Fruit fly (Drosophila melanogaster) whole organism, embryonic: ENCODE measurements around the gene CG31609.

Experiments
- ATbp ChIP-seq: fragments of 200-800 bp; sonication (Bioruptor generic); optimal IDR thresholded peaks from 2 replicates; lab custom pipeline; 2017; ENCODE audit warnings: missing biosample characterization, mild to moderate bottlenecking, missing genetic modification characterization, missing genetic modification reagents
- Abd-B ChIP-seq: fragments of 200-800 bp; sonication (Bioruptor generic); optimal IDR thresholded peaks from 2 replicates; lab custom pipeline; 2018; ENCODE audit warnings: missing biosample characterization, mild to moderate bottlenecking, missing genetic modification characterization, moderate library complexity
- Antp ChIP-seq: fragments of 200-800 bp; sonication (Bioruptor generic); optimal IDR thresholded peaks from 3 replicates; lab custom pipeline; 2016; ENCODE audit warnings: missing biosample characterization, missing genetic modification characterization
- CG1024 ChIP-seq: fragments of 200-800 bp; sonication (Bioruptor generic); IDR thresholded peaks from 2 replicates; pipeline ENCODE4 v1.3.6; 2022; ENCODE audit warnings: missing biosample characterization, missing genetic modification characterization
- CG11398 ChIP-seq: fragments of 200-800 bp; sonication (Bioruptor generic); optimal IDR thresholded peaks from 2 replicates; lab custom pipeline; 2016; ENCODE audit warnings: missing biosample characterization, missing genetic modification characterization
- CG12104 ChIP-seq: fragments of 200-800 bp; sonication (Bioruptor generic); optimal IDR thresholded peaks from 3 replicates; lab custom pipeline; 2016; ENCODE audit warnings: missing biosample characterization, missing genetic modification characterization
- CG14014 ChIP-seq: fragments of 200-800 bp; sonication (Bioruptor generic); IDR thresholded peaks from 2 replicates; pipeline ENCODE4 v1.3.6; 2022; ENCODE audit warnings: missing biosample characterization, missing genetic modification characterization
- CG14710 ChIP-seq: fragments of 200-800 bp; sonication (Bioruptor generic); optimal IDR thresholded peaks from 3 replicates; lab custom pipeline; 2019; ENCODE audit warnings: missing biosample characterization, mild to moderate bottlenecking, missing genetic modification characterization, moderate library complexity
- CG14860 ChIP-seq: fragments of 200-800 bp; sonication (Bioruptor generic); IDR thresholded peaks from 3 replicates; pipeline ENCODE4 v1.3.6; 2022; ENCODE audit warnings: missing biosample characterization, missing genetic modification characterization; ENCODE audit not compliant: partially characterized antibody
- CG14965 ChIP-seq: fragments of 200-800 bp; sonication (Bioruptor generic); optimal IDR thresholded peaks from 2 replicates; lab custom pipeline; 2016; ENCODE audit warnings: missing biosample characterization, missing genetic modification characterization, borderline replicate concordance
- CG15696 ChIP-seq: fragments of 200-800 bp; sonication (Bioruptor generic); optimal IDR thresholded peaks from 2 replicates; lab custom pipeline; 2019; ENCODE audit warnings: missing biosample characterization, mild to moderate bottlenecking, missing genetic modification characterization, moderate library complexity
- CG16813 ChIP-seq: fragments of 200-800 bp; sonication (Bioruptor generic); IDR thresholded peaks from 3 replicates; pipeline ENCODE4 v1.3.6; 2022; ENCODE audit warnings: missing biosample characterization, missing genetic modification characterization; ENCODE audit not compliant: partially characterized antibody
- CG16863 ChIP-seq: fragments of 200-800 bp; sonication (Bioruptor generic); optimal IDR thresholded peaks from 3 replicates; lab custom pipeline; 2016; ENCODE audit warnings: missing biosample characterization, missing genetic modification characterization
- CG17568 ChIP-seq: fragments of 200-800 bp; sonication (Bioruptor generic); optimal IDR thresholded peaks from 2 replicates; lab custom pipeline; 2018; ENCODE audit warnings: missing biosample characterization, mild to moderate bottlenecking, missing genetic modification characterization, moderate library complexity
- CG18011 ChIP-seq: fragments of 200-800 bp; sonication (Bioruptor generic); optimal IDR thresholded peaks from 2 replicates; lab custom pipeline; 2017; ENCODE audit warnings: missing biosample characterization, missing genetic modification characterization, mild to moderate bottlenecking, moderate library complexity, missing genotype
- CG3065 ChIP-seq: fragments of 200-800 bp; sonication (Bioruptor generic); optimal IDR thresholded peaks from 2 replicates; lab custom pipeline; 2016; ENCODE audit warnings: missing biosample characterization, missing genetic modification characterization
- CG4854 ChIP-seq: fragments of 200-800 bp; sonication (Bioruptor generic); optimal IDR thresholded peaks from 2 replicates; lab custom pipeline; 2016; ENCODE audit warnings: missing biosample characterization, missing genetic modification characterization, inconsistent platforms
- CG6272 ChIP-seq: fragments of 200-800 bp; sonication (Bioruptor generic); IDR thresholded peaks from 2 replicates; pipeline ENCODE4 v1.3.6; 2022; ENCODE audit warnings: missing biosample characterization, missing genetic modification characterization
- CG6654 ChIP-seq: fragments of 200-800 bp; sonication (Bioruptor generic); optimal IDR thresholded peaks from 2 replicates; lab custom pipeline; 2017; ENCODE audit warnings: missing biosample characterization, mild to moderate bottlenecking, missing genetic modification characterization
- CG9932 ChIP-seq: fragments of 200-800 bp; sonication (Bioruptor generic); IDR thresholded peaks from 2 replicates; pipeline ENCODE4 v1.3.6; 2022; ENCODE audit warnings: missing biosample characterization, missing genetic modification characterization
- CTCF ChIP-seq: fragments of 200-800 bp; sonication (Bioruptor generic); optimal IDR thresholded peaks from 2 replicates; lab custom pipeline; 2017; ENCODE audit warnings: missing biosample characterization, mild to moderate bottlenecking, missing genetic modification characterization, moderate library complexity
- Opbp ChIP-seq: fragments of 200-800 bp; sonication (Bioruptor generic); IDR thresholded peaks from 3 replicates; pipeline ENCODE4 v1.3.6; 2022; ENCODE audit warnings: missing biosample characterization, missing genetic modification characterization; ENCODE audit not compliant: partially characterized antibody
- Trl ChIP-seq, 3 experiments: fragments of >200 bp in 2 of 3; fragments of 200-800 bp in 1 of 3; sonication (Bioruptor generic) in 1 of 3; optimal IDR thresholded peaks; 2 replicates in 1 of 3; 3 replicates in 2 of 3; lab custom pipeline; 2016 to 2017; ENCODE audit warnings: missing biosample characterization in 1 of 3, missing genetic modification characterization in 1 of 3
- ash1 ChIP-seq: fragments of 200-800 bp; sonication (Bioruptor generic); optimal IDR thresholded peaks from 2 replicates; lab custom pipeline; 2018; ENCODE audit warnings: missing biosample characterization, mild to moderate bottlenecking, missing genetic modification characterization
- bab2 ChIP-seq: fragments of 200-800 bp; sonication (Bioruptor generic); optimal IDR thresholded peaks from 2 replicates; lab custom pipeline; 2016; ENCODE audit warnings: missing biosample characterization, missing genetic modification characterization
- crp ChIP-seq, 2 experiments: fragments of 200-800 bp; sonication (Bioruptor generic); optimal IDR thresholded peaks; 2 replicates in 1 of 2; 3 replicates in 1 of 2; lab custom pipeline; 2017; ENCODE audit warnings: missing biosample characterization in 2 of 2, missing genetic modification characterization in 2 of 2, mild to moderate bottlenecking in 1 of 2, moderate library complexity in 1 of 2
- cwo ChIP-seq: fragments of 200-800 bp; sonication (Bioruptor generic); optimal IDR thresholded peaks from 3 replicates; lab custom pipeline; 2017; ENCODE audit warnings: missing biosample characterization, missing genetic modification characterization, mild to moderate bottlenecking, moderate library complexity, missing genetic modification reagents
- danr ChIP-seq: fragments of 200-800 bp; sonication (Bioruptor generic); IDR thresholded peaks from 2 replicates; pipeline ENCODE4 v1.3.6; 2022; ENCODE audit warnings: missing biosample characterization, missing genetic modification characterization
- eve ChIP-seq, 2 experiments: fragments of >200 bp; optimal IDR thresholded peaks; 2 replicates each; lab custom pipeline; 2017; ENCODE audit warnings: missing biosample characterization in 2 of 2, missing genetic modification characterization in 2 of 2
- jigr1 ChIP-seq: fragments of 200-800 bp; sonication (Bioruptor generic); IDR thresholded peaks from 3 replicates; pipeline ENCODE4 v1.3.6; 2022; ENCODE audit warnings: missing biosample characterization, missing genetic modification characterization
- kah ChIP-seq: fragments of 200-800 bp; sonication (Bioruptor generic); optimal IDR thresholded peaks from 2 replicates; lab custom pipeline; 2018; ENCODE audit warnings: missing biosample characterization, mild to moderate bottlenecking, missing genetic modification characterization
- ken ChIP-seq: fragments of 200-800 bp; sonication (Bioruptor generic); IDR thresholded peaks from 3 replicates; pipeline ENCODE4 v1.3.6; 2022; ENCODE audit warnings: missing biosample characterization, missing genetic modification characterization
- luna ChIP-seq: fragments of 200-800 bp; sonication (Bioruptor generic); optimal IDR thresholded peaks from 2 replicates; lab custom pipeline; 2016; ENCODE audit warnings: missing biosample characterization, missing genetic modification characterization
- nau ChIP-seq: fragments of 200-800 bp; sonication (Bioruptor generic); optimal IDR thresholded peaks from 3 replicates; lab custom pipeline; 2017; ENCODE audit warnings: missing biosample characterization, mild to moderate bottlenecking, missing genetic modification characterization, missing genetic modification reagents
- peb ChIP-seq: fragments of 200-800 bp; sonication (Bioruptor generic); IDR thresholded peaks from 2 replicates; pipeline ENCODE4 v1.3.6; 2022; ENCODE audit warnings: missing biosample characterization, missing genetic modification characterization
- pho ChIP-seq: fragments of 200-800 bp; sonication (Bioruptor generic); optimal IDR thresholded peaks from 2 replicates; lab custom pipeline; 2016; ENCODE audit warnings: missing biosample characterization, missing genetic modification characterization
- pros ChIP-seq: fragments of 200-800 bp; sonication (Bioruptor generic); optimal IDR thresholded peaks from 3 replicates; lab custom pipeline; 2019; ENCODE audit warnings: missing biosample characterization, mild to moderate bottlenecking, missing genetic modification characterization, moderate library complexity
- pzg ChIP-seq: fragments of 200-800 bp; sonication (Bioruptor generic); optimal IDR thresholded peaks from 3 replicates; lab custom pipeline; 2018; ENCODE audit warnings: missing biosample characterization, mild to moderate bottlenecking, missing genetic modification characterization, moderate library complexity
- ranshi ChIP-seq: fragments of 200-800 bp; sonication (Bioruptor generic); IDR thresholded peaks from 2 replicates; pipeline ENCODE4 v1.3.6; 2022; ENCODE audit warnings: missing biosample characterization, missing genetic modification characterization
- rib ChIP-seq: fragments of 200-800 bp; sonication (Bioruptor generic); IDR thresholded peaks from 2 replicates; pipeline ENCODE4 v1.3.6; 2022; ENCODE audit warnings: missing biosample characterization, missing genetic modification characterization
- sens ChIP-seq: fragments of 200-800 bp; sonication (Bioruptor generic); peaks from one replicate; lab custom pipeline; 2016; ENCODE audit warnings: missing biosample characterization, missing genetic modification characterization
- sens-2 ChIP-seq: fragments of 200-800 bp; sonication (Bioruptor generic); IDR thresholded peaks from 2 replicates; pipeline ENCODE4 v1.3.6; 2022; ENCODE audit warnings: missing biosample characterization, missing genetic modification characterization
- seq ChIP-seq: fragments of 200-800 bp; sonication (Bioruptor generic); IDR thresholded peaks from 2 replicates; pipeline ENCODE4 v1.3.6; 2022; ENCODE audit warnings: missing biosample characterization, missing genetic modification characterization
- sim ChIP-seq: fragments of 200-800 bp; sonication (Bioruptor generic); IDR thresholded peaks from 2 replicates; pipeline ENCODE4 v1.3.6; 2022; ENCODE audit warnings: missing biosample characterization, missing genetic modification characterization
- sob ChIP-seq: fragments of 200-800 bp; sonication (Bioruptor generic); IDR thresholded peaks from 2 replicates; pipeline ENCODE4 v1.3.6; 2022; ENCODE audit warnings: missing biosample characterization, missing genetic modification characterization
- stwl ChIP-seq: fragments of 200-800 bp; sonication (Bioruptor generic); optimal IDR thresholded peaks from 3 replicates; lab custom pipeline; 2018; ENCODE audit warnings: missing biosample characterization, mild to moderate bottlenecking, missing genetic modification characterization, moderate library complexity
- tio ChIP-seq: fragments of 200-800 bp; sonication (Bioruptor generic); optimal IDR thresholded peaks from 2 replicates; lab custom pipeline; 2017; ENCODE audit warnings: missing biosample characterization, missing genetic modification characterization, inconsistent platforms
- unc-4 ChIP-seq: fragments of 200-800 bp; sonication (Bioruptor generic); IDR thresholded peaks from 2 replicates; pipeline ENCODE4 v1.3.6; 2022; ENCODE audit warnings: missing biosample characterization, missing genetic modification characterization; ENCODE audit not compliant: partially characterized antibody
- vfl ChIP-seq: fragments of 200-800 bp; sonication (Bioruptor generic); optimal IDR thresholded peaks from 2 replicates; lab custom pipeline; 2016; ENCODE audit warnings: missing biosample characterization, missing genetic modification characterization
- wor ChIP-seq: fragments of 200-800 bp; sonication (Bioruptor generic); IDR thresholded peaks from 2 replicates; pipeline ENCODE4 v1.3.6; 2022; ENCODE audit warnings: missing biosample characterization, missing genetic modification characterization

CG31609 gene

DNA sequence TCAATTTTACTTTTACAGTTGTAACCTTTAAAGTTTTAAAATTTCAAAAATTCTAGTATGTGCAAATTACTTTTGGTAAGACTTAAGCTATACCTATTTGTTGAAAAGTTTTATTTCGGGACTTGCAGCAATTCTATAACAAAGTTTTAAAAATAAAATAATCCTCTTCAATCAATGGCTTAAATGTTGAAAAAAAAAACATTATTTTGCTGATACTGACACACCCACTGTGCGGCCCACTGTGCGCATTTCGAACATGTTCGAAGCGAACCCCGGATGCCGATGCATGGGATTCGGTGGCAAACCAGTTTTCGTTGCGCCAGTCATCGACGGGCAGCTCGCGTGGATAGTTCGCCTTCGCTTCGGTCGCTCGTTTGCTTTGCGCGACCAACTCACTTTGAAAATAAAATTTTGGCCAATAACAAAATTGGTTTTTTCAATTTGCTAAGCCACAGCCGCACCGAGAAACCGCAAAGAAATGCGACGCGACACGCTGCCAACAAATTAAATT is 28.1 kb downstream of the CG31609 start, which contains the start of gene CG32982 (continued):
- TF ChIP-seq pho (GFP tag; lab: Kevin White, UChicago) = peak; percentile 93
- peak; percentile 87 for TF ChIP-seq wor (GFP tag; lab: Robert Waterston, UW)
- peak; percentile 85 for TF ChIP-seq ranshi (GFP tag; lab: Robert Waterston, UW)
- TF ChIP-seq kah (GFP tag; lab: Kevin White, UChicago) = peak; percentile 76
- peak; percentile 92 for TF ChIP-seq tio (GFP tag; lab: Kevin White, UChicago)
- TF ChIP-seq nau (GFP tag; lab: Kevin White, UChicago) = peak; percentile 87
- TF ChIP-seq CG16863 (GFP tag; lab: Kevin White, UChicago) = peak; percentile 90
- TF ChIP-seq CG14710 = peak; percentile 87
- TF ChIP-seq CG14014 = peak; percentile 91
- peak; percentile 82 for TF ChIP-seq CG11398 (GFP tag; lab: Kevin White, UChicago)
- TF ChIP-seq CG1024 (GFP tag; lab: Robert Waterston, UW) = peak; percentile 43; the same call in 1 of the 2 replicates
- TF ChIP-seq danr (GFP tag; lab: Robert Waterston, UW) = peak; percentile 81; the same call in 1 of the 2 replicates
- TF ChIP-seq CG17568 (GFP tag; lab: Kevin White, UChicago) = peak; percentile 59
- TF ChIP-seq CG9932 = peak; percentile 93
- TF ChIP-seq eve (GFP tag; optimal IDR thresholded peaks at IDR 0.05; lab: Kevin White, UChicago) = peak in 1 of 2 experiments; percentile 90
- peak; percentile 83 for TF ChIP-seq sim (GFP tag; lab: Robert Waterston, UW)
- TF ChIP-seq pros (GFP tag; lab: Kevin White, UChicago) = no peak
- TF ChIP-seq rib (GFP tag; lab: Robert Waterston, UW) = peak; percentile 90; the same call in 1 of the 2 replicates
- TF ChIP-seq CG14965 = peak; percentile 12
- peak; percentile 81; the same call in 1 of the 2 replicates for TF ChIP-seq CG6272
- TF ChIP-seq CG14860 (GFP tag; lab: Robert Waterston, UW) = no peak
- peak; percentile 83 for TF ChIP-seq luna
- peak; percentile 88 for TF ChIP-seq cwo (GFP tag; lab: Kevin White, UChicago)
- TF ChIP-seq CG6654 = peak; percentile 82
- TF ChIP-seq pzg (GFP tag; lab: Kevin White, UChicago) = no peak
- TF ChIP-seq ATbp (GFP tag; lab: Kevin White, UChicago) = peak; percentile 88
- peak; percentile 58; the same call in 1 of the 2 replicates for TF ChIP-seq sens-2 (GFP tag; lab: Robert Waterston, UW)
- peak; percentile 99 for TF ChIP-seq sens (GFP tag; lab: Kevin White, UChicago)
- TF ChIP-seq sob (GFP tag; lab: Robert Waterston, UW) = peak; percentile 93
- no peak for TF ChIP-seq Trl (optimal IDR thresholded peaks at IDR 0.05; lab: Kevin White, UChicago)
- TF ChIP-seq Trl (GFP tag; optimal IDR thresholded peaks at IDR 0.05; lab: Kevin White, UChicago) = peak; percentile 90
- peak; percentile 88 for TF ChIP-seq seq (GFP tag; lab: Robert Waterston, UW)
- peak; percentile 88 for TF ChIP-seq ken (GFP tag; lab: Robert Waterston, UW)
- peak; percentile 74 for TF ChIP-seq CG18011
- peak; percentile 12 for TF ChIP-seq CTCF
- TF ChIP-seq Abd-B = peak; percentile 92
- TF ChIP-seq unc-4 = no peak
- no peak for TF ChIP-seq Opbp
- peak; percentile 93 for TF ChIP-seq Antp (GFP tag; lab: Kevin White, UChicago)
- TF ChIP-seq crp (GFP tag; optimal IDR thresholded peaks at IDR 0.05; lab: Kevin White, UChicago) = peak in 1 of 2 experiments; percentile 61
- peak; percentile 77 for TF ChIP-seq CG3065 (GFP tag; lab: Kevin White, UChicago)
- TF ChIP-seq peb (GFP tag; lab: Robert Waterston, UW) = peak; percentile 77
- peak; percentile 75 for TF ChIP-seq CG4854 (GFP tag; lab: Kevin White, UChicago)
- peak; percentile 77 for TF ChIP-seq vfl (GFP tag; lab: Kevin White, UChicago)
- TF ChIP-seq bab2 = peak; percentile 84
- peak; percentile 15 for TF ChIP-seq ash1 (GFP tag; lab: Kevin White, UChicago)
- no peak for TF ChIP-seq jigr1
- TF ChIP-seq CG16813 (GFP tag; lab: Robert Waterston, UW) = peak; percentile 36; the same call in 1 of the 3 replicates
- peak; percentile 91 for TF ChIP-seq CG12104 (GFP tag; lab: Kevin White, UChicago)
- TF ChIP-seq CG15696 (tag; lab: Kevin White, UChicago) = peak; percentile 89
- TF ChIP-seq stwl = no peak
